Fruit fly (Drosophila melanogaster) whole organism, embryonic: ENCODE data around the gene CG11842.
A peak's percentile ranks its signal among the peaks of the same experiment; 100 is the strongest.

Experiments used
- CG10147 ChIP-seq: fragments of 200-800 bp; sonication (Bioruptor generic); optimal IDR thresholded peaks from 2 replicates; lab custom pipeline; 2019; ENCODE audit warnings: missing biosample characterization, mild to moderate bottlenecking, missing genetic modification characterization, moderate library complexity
- CG11247 ChIP-seq: fragments of 200-800 bp; sonication (Bioruptor generic); IDR thresholded peaks from 2 replicates; pipeline ENCODE4 v1.3.6; 2022; ENCODE audit warnings: missing biosample characterization, missing genetic modification characterization
- CG12155 ChIP-seq: fragments of 200-800 bp; sonication (Bioruptor generic); optimal IDR thresholded peaks from 3 replicates; lab custom pipeline; 2016; ENCODE audit warnings: missing biosample characterization, missing genetic modification characterization
- CG1233 ChIP-seq: fragments of 200-800 bp; sonication (Bioruptor generic); optimal IDR thresholded peaks from 4 replicates; lab custom pipeline; 2018; ENCODE audit warnings: missing biosample characterization, mild to moderate bottlenecking, missing genetic modification characterization
- CG12769 ChIP-seq: fragments of 200-800 bp; sonication (Bioruptor generic); optimal IDR thresholded peaks from 2 replicates; lab custom pipeline; 2019; ENCODE audit warnings: missing biosample characterization, mild to moderate bottlenecking, missing genetic modification characterization, moderate library complexity
- CG13296 ChIP-seq: fragments of 200-800 bp; sonication (Bioruptor generic); optimal IDR thresholded peaks from 3 replicates; lab custom pipeline; 2018; ENCODE audit warnings: missing biosample characterization, mild to moderate bottlenecking, missing genetic modification characterization
- CG17829 ChIP-seq: fragments of 200-800 bp; optimal IDR thresholded peaks from 2 replicates; lab custom pipeline; 2019; ENCODE audit warnings: missing biosample characterization, mild to moderate bottlenecking, missing genetic modification characterization, moderate library complexity
- CG18011 ChIP-seq: fragments of 200-800 bp; sonication (Bioruptor generic); optimal IDR thresholded peaks from 2 replicates; lab custom pipeline; 2017; ENCODE audit warnings: missing biosample characterization, missing genetic modification characterization, mild to moderate bottlenecking, moderate library complexity, missing genotype
- CG31365 ChIP-seq: fragments of 200-800 bp; sonication (Bioruptor generic); optimal IDR thresholded peaks from 2 replicates; lab custom pipeline; 2018; ENCODE audit warnings: missing biosample characterization, mild to moderate bottlenecking, missing genetic modification characterization
- CG3281 ChIP-seq: fragments of 200-800 bp; sonication (Bioruptor generic); optimal IDR thresholded peaks from 3 replicates; lab custom pipeline; 2017; ENCODE audit warnings: missing biosample characterization, mild to moderate bottlenecking, missing genetic modification characterization
- CG3838 ChIP-seq: fragments of 200-800 bp; sonication (Bioruptor generic); optimal IDR thresholded peaks from 3 replicates; lab custom pipeline; 2016; ENCODE audit warnings: missing biosample characterization, missing genetic modification characterization
- CG42726 ChIP-seq: fragments of 200-800 bp; sonication (Bioruptor generic); IDR thresholded peaks from 2 replicates; pipeline ENCODE4 v1.3.6; 2022; ENCODE audit warnings: missing biosample characterization, missing genetic modification characterization; ENCODE audit not compliant: partially characterized antibody
- CG4707 ChIP-seq: fragments of 200-800 bp; sonication (Bioruptor generic); optimal IDR thresholded peaks from 2 replicates; lab custom pipeline; 2018; ENCODE audit warnings: missing biosample characterization, mild to moderate bottlenecking, missing genetic modification characterization, moderate library complexity
- CG6175 ChIP-seq: fragments of 200-800 bp; sonication (Bioruptor generic); IDR thresholded peaks from 3 replicates; pipeline ENCODE4 v1.3.6; 2022; ENCODE audit warnings: missing biosample characterization, missing genetic modification characterization
- CG7357 ChIP-seq: fragments of 200-800 bp; sonication (Bioruptor generic); IDR thresholded peaks from 3 replicates; pipeline ENCODE4 v1.3.6; 2022; ENCODE audit warnings: missing biosample characterization, missing genetic modification characterization
- CG8089 ChIP-seq: fragments of 200-800 bp; sonication (Bioruptor generic); optimal IDR thresholded peaks from 3 replicates; lab custom pipeline; 2016; ENCODE audit warnings: missing biosample characterization, missing genetic modification characterization
- CG8281 ChIP-seq: fragments of 200-800 bp; sonication (Bioruptor generic); optimal IDR thresholded peaks from 2 replicates; lab custom pipeline; 2018; ENCODE audit warnings: missing biosample characterization, mild to moderate bottlenecking, missing genetic modification characterization, moderate library complexity
- CG8359 ChIP-seq: fragments of 200-800 bp; sonication (Bioruptor generic); optimal IDR thresholded peaks from 2 replicates; lab custom pipeline; 2017; ENCODE audit warnings: missing biosample characterization, mild to moderate bottlenecking, missing genetic modification characterization, borderline replicate concordance
- CG8765 ChIP-seq: fragments of 200-800 bp; sonication (Bioruptor generic); IDR thresholded peaks from 2 replicates; pipeline ENCODE4 v1.3.6; 2022; ENCODE audit warnings: missing biosample characterization, missing genetic modification characterization
- D19A ChIP-seq: fragments of 200-800 bp; optimal IDR thresholded peaks from 3 replicates; lab custom pipeline; 2019; ENCODE audit warnings: missing biosample characterization, mild to moderate bottlenecking, missing genetic modification characterization, moderate library complexity
- Dbx ChIP-seq: fragments of 200-800 bp; sonication (Bioruptor generic); IDR thresholded peaks from 3 replicates; pipeline ENCODE4 v1.3.6; 2022; ENCODE audit warnings: missing biosample characterization, missing genetic modification characterization
- Doc2 ChIP-seq: fragments of 200-800 bp; sonication (Bioruptor generic); IDR thresholded peaks from 2 replicates; pipeline ENCODE4 v1.3.6; 2022; ENCODE audit warnings: missing biosample characterization, missing genetic modification characterization
- Drgx ChIP-seq: fragments of 200-800 bp; sonication (Bioruptor generic); IDR thresholded peaks from 2 replicates; pipeline ENCODE4 v1.3.6; 2022; ENCODE audit warnings: missing biosample characterization, missing genetic modification characterization
- Fer3 ChIP-seq: fragments of 200-800 bp; sonication (Bioruptor generic); optimal IDR thresholded peaks from 2 replicates; lab custom pipeline; 2018; ENCODE audit warnings: missing biosample characterization, mild to moderate bottlenecking, missing genetic modification characterization, moderate library complexity
- H15 ChIP-seq: fragments of 200-800 bp; sonication (Bioruptor generic); IDR thresholded peaks from 3 replicates; pipeline ENCODE4 v1.3.6; 2022; ENCODE audit warnings: missing biosample characterization, missing genetic modification characterization
- Kr ChIP-seq: fragments of 200-800 bp; sonication (Bioruptor generic); optimal IDR thresholded peaks from 2 replicates; lab custom pipeline; 2017; ENCODE audit warnings: missing biosample characterization, mild to moderate bottlenecking, missing genetic modification characterization
- Med ChIP-seq: fragments of 200-800 bp; sonication (Bioruptor generic); peaks from one replicate; lab custom pipeline; 2016; ENCODE audit warnings: missing biosample characterization, missing genetic modification characterization, mild to moderate bottlenecking, inconsistent platforms, moderate library complexity
- Myb ChIP-seq: fragments of 200-800 bp; sonication (Bioruptor generic); optimal IDR thresholded peaks from 2 replicates; lab custom pipeline; 2016; ENCODE audit warnings: missing biosample characterization, missing genetic modification characterization
- NC2α ChIP-seq: fragments of 200-800 bp; sonication (Bioruptor generic); optimal IDR thresholded peaks from 2 replicates; lab custom pipeline; 2016; ENCODE audit warnings: missing biosample characterization, missing genetic modification characterization
- Oaz ChIP-seq: fragments of 200-800 bp; sonication (Bioruptor generic); IDR thresholded peaks from 2 replicates; pipeline ENCODE4 v1.3.6; 2022; ENCODE audit warnings: missing biosample characterization, missing genetic modification characterization
- Optix ChIP-seq: fragments of 200-800 bp; sonication (Bioruptor generic); IDR thresholded peaks from 3 replicates; pipeline ENCODE4 v1.3.6; 2022; ENCODE audit warnings: missing biosample characterization, missing genetic modification characterization
- Pdp1 ChIP-seq, 2 experiments: fragments of 200-800 bp; sonication (Bioruptor generic); optimal IDR thresholded peaks; 3 replicates each; lab custom pipeline; 2016; ENCODE audit warnings: missing biosample characterization in 2 of 2, missing genetic modification characterization in 2 of 2, mild to moderate bottlenecking in 1 of 2, moderate library complexity in 1 of 2
- Trl ChIP-seq, 3 experiments: fragments of >200 bp in 2 of 3; fragments of 200-800 bp in 1 of 3; sonication (Bioruptor generic) in 1 of 3; optimal IDR thresholded peaks; 2 replicates in 1 of 3; 3 replicates in 2 of 3; lab custom pipeline; 2016 to 2017; ENCODE audit warnings: missing biosample characterization in 1 of 3, missing genetic modification characterization in 1 of 3
- aop ChIP-seq: fragments of 200-800 bp; sonication (Bioruptor generic); IDR thresholded peaks from 2 replicates; pipeline ENCODE4 v1.3.6; 2022; ENCODE audit warnings: missing biosample characterization, missing genetic modification characterization
- bcd ChIP-seq: fragments of 200-800 bp; sonication (Bioruptor generic); optimal IDR thresholded peaks from 2 replicates; lab custom pipeline; 2017; ENCODE audit warnings: missing biosample characterization, mild to moderate bottlenecking, missing genetic modification characterization
- bigmax ChIP-seq: fragments of 200-800 bp; sonication (Bioruptor generic); optimal IDR thresholded peaks from 2 replicates; lab custom pipeline; 2018; ENCODE audit warnings: missing biosample characterization, mild to moderate bottlenecking, missing genetic modification characterization
- btn ChIP-seq: fragments of 200-800 bp; sonication (Bioruptor generic); optimal IDR thresholded peaks from 2 replicates; lab custom pipeline; 2016; ENCODE audit warnings: missing biosample characterization, missing genetic modification characterization
- cad ChIP-seq: fragments of >200 bp; optimal IDR thresholded peaks from 2 replicates; lab custom pipeline; 2017; ENCODE audit warnings: missing biosample characterization, missing genetic modification characterization
- dimm ChIP-seq: fragments of 200-800 bp; sonication (Bioruptor generic); IDR thresholded peaks from 2 replicates; pipeline ENCODE4 v1.3.6; 2022; ENCODE audit warnings: missing biosample characterization, missing genetic modification characterization
- disco-r ChIP-seq: fragments of 200-800 bp; sonication (Bioruptor generic); optimal IDR thresholded peaks from 2 replicates; lab custom pipeline; 2016; ENCODE audit warnings: missing biosample characterization, missing genetic modification characterization
- dm ChIP-seq: fragments of 200-800 bp; sonication (Bioruptor generic); optimal IDR thresholded peaks from 3 replicates; lab custom pipeline; 2016; ENCODE audit warnings: missing biosample characterization, missing genetic modification characterization
- ewg ChIP-seq: fragments of 200-800 bp; sonication (Bioruptor generic); optimal IDR thresholded peaks from 3 replicates; lab custom pipeline; 2017; ENCODE audit warnings: mild to moderate bottlenecking, missing biosample characterization, missing genetic modification reagents, missing genetic modification characterization
- klu ChIP-seq: fragments of 200-800 bp; sonication (Bioruptor generic); IDR thresholded peaks from 2 replicates; pipeline ENCODE4 v1.3.6; 2022; ENCODE audit warnings: missing biosample characterization, missing genetic modification characterization
- knrl ChIP-seq: fragments of 200-800 bp; sonication (Bioruptor generic); IDR thresholded peaks from 3 replicates; pipeline ENCODE4 v1.3.6; 2022; ENCODE audit warnings: missing biosample characterization, missing genetic modification characterization; ENCODE audit not compliant: partially characterized antibody
- onecut ChIP-seq: fragments of 200-800 bp; sonication (Bioruptor generic); IDR thresholded peaks from 2 replicates; pipeline ENCODE4 v1.3.6; 2022; ENCODE audit warnings: missing biosample characterization, missing genetic modification characterization
- pfk ChIP-seq: fragments of 200-800 bp; sonication (Bioruptor generic); optimal IDR thresholded peaks from 2 replicates; lab custom pipeline; 2018; ENCODE audit warnings: missing biosample characterization, mild to moderate bottlenecking, missing genetic modification characterization, moderate library complexity
- psq ChIP-seq: fragments of 200-800 bp; sonication (Bioruptor generic); optimal IDR thresholded peaks from 2 replicates; lab custom pipeline; 2017; ENCODE audit warnings: missing biosample characterization, missing genetic modification characterization
- slp2 ChIP-seq: fragments of 200-800 bp; sonication (Bioruptor generic); optimal IDR thresholded peaks from 2 replicates; lab custom pipeline; 2016; ENCODE audit warnings: missing biosample characterization, missing genetic modification characterization
- sr ChIP-seq: fragments of 200-800 bp; sonication (Bioruptor generic); IDR thresholded peaks from 3 replicates; pipeline ENCODE4 v1.3.6; 2022; ENCODE audit warnings: missing biosample characterization, missing genetic modification characterization
- stc ChIP-seq: fragments of 200-800 bp; sonication (Bioruptor generic); IDR thresholded peaks from 2 replicates; pipeline ENCODE4 v1.3.6; 2022; ENCODE audit warnings: missing biosample characterization, missing genetic modification characterization
- vvl ChIP-seq: fragments of 200-800 bp; sonication (Bioruptor generic); IDR thresholded peaks from 2 replicates; pipeline ENCODE4 v1.3.6; 2022; ENCODE audit warnings: missing biosample characterization, missing genetic modification characterization

Gene CG11842

dm6 chr3R:29087926-29088487, 35.5 kb downstream of the CG11842 start (continued):
- TF ChIP-seq pfk (GFP tag; lab: Kevin White, UChicago) = peak; percentile 53
- no peak for TF ChIP-seq CG3281 (GFP tag; lab: Kevin White, UChicago)
- TF ChIP-seq CG8281 (tag; lab: Kevin White, UChicago) = no peak
- TF ChIP-seq disco-r (GFP tag; lab: Kevin White, UChicago) = no peak
- no peak for TF ChIP-seq vvl (GFP tag; lab: Robert Waterston, UW)
- peak; percentile 45 for TF ChIP-seq psq (GFP tag; lab: Kevin White, UChicago)
- TF ChIP-seq cad (GFP tag; lab: Kevin White, UChicago) = no peak
- TF ChIP-seq D19A (tag; lab: Kevin White, UChicago) = no peak
- TF ChIP-seq CG6175 = no peak
- no peak for TF ChIP-seq CG18011 (GFP tag; lab: Kevin White, UChicago)
- TF ChIP-seq dm (GFP tag; lab: Kevin White, UChicago) = peak; percentile 23
- TF ChIP-seq klu = no peak
- TF ChIP-seq bcd (GFP tag; lab: Kevin White, UChicago) = no peak
- TF ChIP-seq Oaz = no peak
- no peak for TF ChIP-seq stc (GFP tag; lab: Robert Waterston, UW)
- TF ChIP-seq ewg = peak; percentile 11
- no peak for TF ChIP-seq CG3838 (GFP tag; lab: Kevin White, UChicago)
- 0 out of 2 replicates have a peak, but pooled peaks have one; percentile 20 for TF ChIP-seq CG42726 (GFP tag; lab: Robert Waterston, UW)
- TF ChIP-seq Med (GFP tag; lab: Kevin White, UChicago) = peak; percentile 57
- 0 out of 3 replicates have a peak, but pooled peaks have one; percentile 15 for TF ChIP-seq sr (GFP tag; lab: Robert Waterston, UW)
- no peak for TF ChIP-seq knrl (GFP tag; lab: Robert Waterston, UW)
- TF ChIP-seq aop = no peak
- TF ChIP-seq CG8765 (GFP tag; lab: Robert Waterston, UW) = no peak
- TF ChIP-seq onecut (GFP tag; lab: Robert Waterston, UW) = peak; percentile 71
- no peak for TF ChIP-seq CG13296 (GFP tag; lab: Kevin White, UChicago)
- no peak for TF ChIP-seq CG12769 (tag; lab: Kevin White, UChicago)
- no peak for TF ChIP-seq CG12155 (GFP tag; lab: Kevin White, UChicago)
- no peak for TF ChIP-seq Pdp1 (GFP tag; optimal IDR thresholded peaks at IDR 0.05; lab: Kevin White, UChicago)
- no peak for TF ChIP-seq dimm (GFP tag; lab: Robert Waterston, UW)
- no peak for TF ChIP-seq CG1233 (GFP tag; lab: Kevin White, UChicago)
- no peak for TF ChIP-seq Fer3 (tag; lab: Kevin White, UChicago)
- no peak for TF ChIP-seq Kr (GFP tag; lab: Kevin White, UChicago)
- TF ChIP-seq CG31365 (tag; lab: Kevin White, UChicago) = no peak
- no peak for TF ChIP-seq Drgx (GFP tag; lab: Robert Waterston, UW)
- TF ChIP-seq CG17829 (tag; lab: Kevin White, UChicago) = no peak
- TF ChIP-seq Trl (optimal IDR thresholded peaks at IDR 0.05; lab: Kevin White, UChicago) = peak; percentile 49 to 86
- peak; percentile 10 for TF ChIP-seq Trl (GFP tag; optimal IDR thresholded peaks at IDR 0.05; lab: Kevin White, UChicago)
- no peak for TF ChIP-seq Optix
- no peak for TF ChIP-seq CG8359 (GFP tag; lab: Kevin White, UChicago)
- no peak for TF ChIP-seq CG11247 (GFP tag; lab: Robert Waterston, UW)
- no peak for TF ChIP-seq CG10147 (GFP tag; lab: Kevin White, UChicago)
- TF ChIP-seq NC2α (GFP tag; lab: Kevin White, UChicago) = no peak
- TF ChIP-seq Doc2 = no peak
- no peak for TF ChIP-seq btn
- no peak for TF ChIP-seq Myb (GFP tag; lab: Kevin White, UChicago)
- no peak for TF ChIP-seq CG7357 (GFP tag; lab: Robert Waterston, UW)
- TF ChIP-seq CG4707 (GFP tag; lab: Kevin White, UChicago) = no peak
- no peak for TF ChIP-seq H15 (GFP tag; lab: Robert Waterston, UW)
- TF ChIP-seq Dbx = no peak
- TF ChIP-seq slp2 (GFP tag; lab: Kevin White, UChicago) = no peak
- no peak for TF ChIP-seq CG8089
- TF ChIP-seq bigmax (GFP tag; lab: Kevin White, UChicago) = no peak
